Fruit fly (Drosophila melanogaster): ENCODE measurements around the gene RpS19b.

RpS19b gene

dm6 chr3R:23887096-23887421, 46.3 kb downstream of the RpS19b start (continued):
- TF ChIP-seq CG2199 (GFP tag; IDR thresholded peaks at IDR 0.05) (peak; percentile 47; the same call in 1 of the 3 replicates), Dref (GFP tag; IDR thresholded peaks at IDR 0.05) (no peak), CG4404 (GFP tag; IDR thresholded peaks at IDR 0.05) (peak; percentile 94), fd64A (GFP tag; optimal IDR thresholded peaks at IDR 0.05) (peak; percentile 78), stc (GFP tag; IDR thresholded peaks at IDR 0.05) (peak; percentile 93), CG6813 (GFP tag; optimal IDR thresholded peaks at IDR 0.05) (peak; percentile 86), nom (GFP tag; optimal IDR thresholded peaks at IDR 0.05) (peak; percentile 85), CG7745 (tag; optimal IDR thresholded peaks at IDR 0.05) (peak; percentile 94), CG14860 (GFP tag; IDR thresholded peaks at IDR 0.05; ENCODE audit: partially characterized antibody) (no peak), gcm2 (GFP tag; optimal IDR thresholded peaks at IDR 0.05) (no peak), CG17612 (GFP tag; IDR thresholded peaks at IDR 0.05) (peak; percentile 85), Mrtf (GFP tag; IDR thresholded peaks at IDR 0.05) (peak; percentile 85; the same call in 2 of the 3 replicates), CG7372 (GFP tag; IDR thresholded peaks at IDR 0.05) (peak; percentile 87), CG11560 (tag; IDR thresholded peaks at IDR 0.05) (peak; percentile 80), CG8765 (GFP tag; IDR thresholded peaks at IDR 0.05) (peak; percentile 83), sna (GFP tag; IDR thresholded peaks at IDR 0.05; ENCODE audit: partially characterized antibody) (no peak), slou (GFP tag; optimal IDR thresholded peaks at IDR 0.05) (no peak), abd-A (tag; optimal IDR thresholded peaks at IDR 0.05) (no peak), CG4617 (GFP tag; optimal IDR thresholded peaks at IDR 0.05; ENCODE audit: borderline replicate concordance) (peak; percentile 69), CG3163 (GFP tag; optimal IDR thresholded peaks at IDR 0.05) (no peak), CG17568 (GFP tag; optimal IDR thresholded peaks at IDR 0.05) (peak; percentile 82), CkIIα-i1 (GFP tag; IDR thresholded peaks at IDR 0.05) (no peak), CG8281 (tag; optimal IDR thresholded peaks at IDR 0.05) (peak; percentile 82), otp (GFP tag; IDR thresholded peaks at IDR 0.05) (peak; percentile 94), sd (tag; optimal IDR thresholded peaks at IDR 0.05) (peak; percentile 65), ems (GFP tag; optimal IDR thresholded peaks at IDR 0.05) (peak; percentile 66), fd3F (GFP tag; optimal IDR thresholded peaks at IDR 0.05) (peak; percentile 76), mirr (GFP tag; optimal IDR thresholded peaks at IDR 0.05) (no peak), CG1647 (GFP tag; optimal IDR thresholded peaks at IDR 0.05) (peak; percentile 60), CG2875 (GFP tag; optimal IDR thresholded peaks at IDR 0.05) (peak; percentile 95), Atf6 (GFP tag; IDR thresholded peaks at IDR 0.05) (peak; percentile 80), HLHmδ (GFP tag; optimal IDR thresholded peaks at IDR 0.05) (no peak), Lpt (GFP tag; optimal IDR thresholded peaks at IDR 0.05) (no peak), org-1 (GFP tag; optimal IDR thresholded peaks at IDR 0.05) (peak; percentile 73), ken (GFP tag; IDR thresholded peaks at IDR 0.05) (peak; percentile 93), CHES-1-like (GFP tag; optimal IDR thresholded peaks at IDR 0.05) (no peak), fu2 (GFP tag; optimal IDR thresholded peaks at IDR 0.05) (no peak), Trl (optimal IDR thresholded peaks at IDR 0.05) (no peak), Trl (GFP tag; optimal IDR thresholded peaks at IDR 0.05) (peak; percentile 33), CG4707 (GFP tag; optimal IDR thresholded peaks at IDR 0.05) (peak; percentile 86), Stat92E (GFP tag; optimal IDR thresholded peaks at IDR 0.05) (peak in 1 of 3 experiments; percentile 93), scrt (GFP tag; optimal IDR thresholded peaks at IDR 0.05) (peak; percentile 79), CG14965 (GFP tag; optimal IDR thresholded peaks at IDR 0.05; ENCODE audit: borderline replicate concordance) (no peak), wdn (GFP tag; IDR thresholded peaks at IDR 0.05) (peak; percentile 76), da (GFP tag; optimal IDR thresholded peaks at IDR 0.05) (no peak), CG6689 (GFP tag; IDR thresholded peaks at IDR 0.05) (peak; percentile 66), Jarid2 (GFP tag; optimal IDR thresholded peaks at IDR 0.05) (peak; percentile 71), bcd (GFP tag; optimal IDR thresholded peaks at IDR 0.05) (peak; percentile 89), CG30431 (GFP tag; optimal IDR thresholded peaks at IDR 0.05) (peak; percentile 88), psq (GFP tag; optimal IDR thresholded peaks at IDR 0.05) (peak; percentile 84), ssp (GFP tag; IDR thresholded peaks at IDR 0.05) (peak; percentile 89), onecut (GFP tag; IDR thresholded peaks at IDR 0.05) (peak; percentile 91)
